Worm (Caenorhabditis elegans) whole organism, L1 larva: ENCODE measurements around the gene C23H3.9.
A peak's percentile ranks its signal among the peaks of the same experiment; 100 is the strongest.

Experiments used
- C04F5.9 ChIP-seq: sonication (generic microtip); optimal IDR thresholded peaks from 2 replicates; lab custom pipeline; 2016; ENCODE audit warnings: missing genetic modification characterization, missing compliant biosample characterization
- F16B12.6 ChIP-seq: fragments of 150-350 bp; optimal IDR thresholded peaks from 2 replicates; lab custom pipeline; 2014; ENCODE audit warnings: missing biosample characterization, missing genetic modification characterization
- aly-2 ChIP-seq: fragments of 150-350 bp; optimal IDR thresholded peaks from 2 replicates; lab custom pipeline; 2014; ENCODE audit warnings: missing biosample characterization, missing genetic modification characterization
- ama-1 ChIP-seq: fragments of 150-350 bp; optimal IDR thresholded peaks from 2 replicates; lab custom pipeline; 2014
- blmp-1 ChIP-seq: fragments of 150-350 bp; optimal IDR thresholded peaks from 2 replicates; lab custom pipeline; 2014; ENCODE audit warnings: missing biosample characterization, missing genetic modification characterization
- ceh-63 ChIP-seq: fragments of 200-800 bp; sonication (Bioruptor generic); optimal IDR thresholded peaks from 2 replicates; lab custom pipeline; 2018; ENCODE audit warnings: mild to moderate bottlenecking, missing genetic modification characterization, missing compliant biosample characterization
- ceh-82 ChIP-seq, 3 experiments: fragments of 150-350 bp in 1 of 3; sonication (generic microtip) in 2 of 3; optimal IDR thresholded peaks; 2 replicates each; lab custom pipeline; 2014 to 2017; ENCODE audit warnings: missing biosample characterization in 3 of 3, missing genetic modification characterization in 3 of 3
- ces-1 ChIP-seq: fragments of 150-350 bp; optimal IDR thresholded peaks from 2 replicates; lab custom pipeline; 2014; ENCODE audit warnings: missing biosample characterization, missing genetic modification reagents, missing genetic modification characterization
- efl-1 ChIP-seq, 4 experiments: fragments of 150-350 bp; optimal IDR thresholded peaks in 3 of 4; peaks in 1 of 4; 1 replicate in 1 of 4; 2 replicates in 3 of 4; lab custom pipeline; 2014; ENCODE audit warnings: missing biosample characterization in 2 of 4, missing genetic modification characterization in 2 of 4, missing genetic modification reagents in 2 of 4
- egl-13 ChIP-seq: sonication (generic microtip); optimal IDR thresholded peaks from 2 replicates; lab custom pipeline; 2016; ENCODE audit warnings: missing genotype, missing genetic modification reagents, missing genetic modification characterization, missing compliant biosample characterization
- egl-27 ChIP-seq, 2 experiments: fragments of 150-350 bp in 1 of 2; sonication (generic microtip); optimal IDR thresholded peaks; 3 replicates each; lab custom pipeline; 2017 to 2018; ENCODE audit warnings: missing biosample characterization in 2 of 2, missing genetic modification characterization in 2 of 2, missing genetic modification reagents in 2 of 2
- ets-5 ChIP-seq: fragments of 200-800 bp; sonication (Bioruptor generic); IDR thresholded peaks from 2 replicates; pipeline ENCODE4 v1.3.6; 2022; ENCODE audit warnings: missing genetic modification characterization, missing compliant biosample characterization
- fkh-4 ChIP-seq: sonication (generic microtip); optimal IDR thresholded peaks from 2 replicates; lab custom pipeline; 2016; ENCODE audit warnings: missing compliant biosample characterization, missing genetic modification characterization, borderline replicate concordance
- hpl-2 ChIP-seq: fragments of 150-350 bp; optimal IDR thresholded peaks from 2 replicates; lab custom pipeline; 2014; ENCODE audit warnings: missing biosample characterization, missing genetic modification reagents, missing genetic modification characterization
- isw-1 ChIP-seq: fragments of 200-800 bp; sonication (Bioruptor generic); IDR thresholded peaks from 2 replicates; pipeline ENCODE4 v1.3.6; 2022; ENCODE audit warnings: missing genetic modification characterization, missing compliant biosample characterization
- lin-13 ChIP-seq: fragments of 150-350 bp; optimal IDR thresholded peaks from 2 replicates; lab custom pipeline; 2014; ENCODE audit warnings: missing biosample characterization, missing genetic modification reagents, missing genetic modification characterization
- lin-14 ChIP-seq: fragments of 200-800 bp; sonication (Bioruptor generic); optimal IDR thresholded peaks from 2 replicates; lab custom pipeline; 2018; ENCODE audit warnings: mild to moderate bottlenecking, missing genetic modification characterization, moderate library complexity, missing compliant biosample characterization
- lin-35 ChIP-seq, 2 experiments: fragments of 150-350 bp; optimal IDR thresholded peaks; 2 replicates each; lab custom pipeline; 2014; ENCODE audit warnings: missing biosample characterization in 2 of 2, missing genetic modification characterization in 2 of 2, missing genetic modification reagents in 2 of 2
- lin-39 ChIP-seq: fragments of 150-350 bp; optimal IDR thresholded peaks from 2 replicates; lab custom pipeline; 2014; ENCODE audit warnings: missing biosample characterization, missing genetic modification reagents, missing genetic modification characterization
- lsy-2 ChIP-seq, 2 experiments: fragments of 150-350 bp; optimal IDR thresholded peaks; 2 replicates each; lab custom pipeline; 2014; ENCODE audit warnings: missing biosample characterization in 2 of 2, missing genetic modification characterization in 2 of 2
- mdl-1 ChIP-seq, 2 experiments: fragments of 150-350 bp; optimal IDR thresholded peaks; 2 replicates each; lab custom pipeline; 2014 to 2017; ENCODE audit warnings: missing biosample characterization in 2 of 2, missing genetic modification characterization in 2 of 2, inconsistent platforms in 1 of 2
- mef-2 ChIP-seq: fragments of 150-350 bp; optimal IDR thresholded peaks from 2 replicates; lab custom pipeline; 2014; ENCODE audit warnings: missing biosample characterization, missing genetic modification characterization
- nhr-12 ChIP-seq: sonication (generic microtip); optimal IDR thresholded peaks from 2 replicates; lab custom pipeline; 2017; ENCODE audit warnings: missing biosample characterization, missing genetic modification characterization
- nhr-19 ChIP-seq: fragments of 200-800 bp; sonication (Bioruptor generic); conservative IDR thresholded peaks from 2 replicates; pipeline ENCODE4 v1.3.6; 2022; ENCODE audit warnings: missing genetic modification characterization, missing compliant biosample characterization
- nhr-20 ChIP-seq: sonication (generic microtip); optimal IDR thresholded peaks from 2 replicates; lab custom pipeline; 2016; ENCODE audit warnings: mild to moderate bottlenecking, missing genetic modification characterization, missing compliant biosample characterization
- nhr-71 ChIP-seq: sonication (generic microtip); optimal IDR thresholded peaks from 2 replicates; lab custom pipeline; 2016; ENCODE audit warnings: mild to moderate bottlenecking, missing genetic modification characterization, moderate library complexity, missing compliant biosample characterization
- nhr-76 ChIP-seq: sonication (generic microtip); optimal IDR thresholded peaks from 2 replicates; lab custom pipeline; 2017; ENCODE audit warnings: missing biosample characterization, missing genetic modification characterization
- nhr-77 ChIP-seq: fragments of 150-350 bp; optimal IDR thresholded peaks from 2 replicates; lab custom pipeline; 2014; ENCODE audit warnings: missing biosample characterization, missing genetic modification characterization
- nhr-85 ChIP-seq: sonication (generic microtip); peaks from one replicate; lab custom pipeline; 2016; ENCODE audit warnings: missing genetic modification characterization, inconsistent platforms, missing compliant biosample characterization
- pax-3 ChIP-seq: fragments of 200-800 bp; sonication (Bioruptor generic); optimal IDR thresholded peaks from 2 replicates; lab custom pipeline; 2018; ENCODE audit warnings: mild to moderate bottlenecking, missing genetic modification characterization, moderate library complexity, missing compliant biosample characterization
- pqm-1 ChIP-seq: sonication (generic microtip); optimal IDR thresholded peaks from 3 replicates; lab custom pipeline; 2017; ENCODE audit warnings: missing biosample characterization, missing genetic modification characterization
- skn-1 ChIP-seq: fragments of 150-350 bp; optimal IDR thresholded peaks from 2 replicates; lab custom pipeline; 2014; ENCODE audit warnings: missing biosample characterization, missing genetic modification characterization
- snu-23 ChIP-seq: sonication (generic microtip); optimal IDR thresholded peaks from 2 replicates; lab custom pipeline; 2016; ENCODE audit warnings: missing genetic modification characterization, missing compliant biosample characterization
- unc-30 ChIP-seq: sonication (generic microtip); optimal IDR thresholded peaks from 2 replicates; lab custom pipeline; 2017; ENCODE audit warnings: missing biosample characterization, missing genetic modification characterization
- zip-4 ChIP-seq: fragments of 200-800 bp; sonication (Bioruptor generic); optimal IDR thresholded peaks from 2 replicates; lab custom pipeline; 2018; ENCODE audit warnings: mild to moderate bottlenecking, missing genetic modification characterization, moderate library complexity, missing compliant biosample characterization

The C23H3.9 gene

ce11 chrII:112231-112630, 33.2 kb upstream of the C23H3.9 start:
- TF ChIP-seq pqm-1 (peak; percentile 21), blmp-1 (tag; lab: Kevin White, UChicago) (peak; percentile 37), isw-1 (GFP tag; lab: Robert Waterston, UW) (no peak), nhr-20 (peak; percentile 5), nhr-85 (tag; lab: Kevin White, UChicago) (peak; percentile 70), lin-13 (no peak), snu-23 (no peak), mdl-1 (tag; optimal IDR thresholded peaks at IDR 0.05; lab: Kevin White, UChicago) (peak in 1 of 2 experiments; percentile 31), nhr-12 (tag; lab: Kevin White, UChicago) (no peak), pax-3 (tag; lab: Kevin White, UChicago) (no peak)

- TF ChIP-seq mdl-1 (tag; optimal IDR thresholded peaks at IDR 0.05; lab: Kevin White, UChicago): no peak
- no peak for TF ChIP-seq lsy-2 (tag; optimal IDR thresholded peaks at IDR 0.05; lab: Kevin White, UChicago)
- no peak for TF ChIP-seq ets-5 (GFP tag; lab: Robert Waterston, UW)
- TF ChIP-seq mef-2: no peak
- no peak for TF ChIP-seq isw-1 (GFP tag; lab: Robert Waterston, UW)
- TF ChIP-seq lin-35 (GFP tag; optimal IDR thresholded peaks at IDR 0.05; lab: Kevin White, UChicago): no peak
- no peak for TF ChIP-seq skn-1 (tag; lab: Kevin White, UChicago)
- TF ChIP-seq nhr-71: no peak
- TF ChIP-seq aly-2 (tag; lab: Kevin White, UChicago): no peak
- no peak for TF ChIP-seq nhr-77 (tag; lab: Kevin White, UChicago)
- no peak for TF ChIP-seq ces-1 (GFP tag; lab: Kevin White, UChicago)
Observed at ce11 chrII:111267-111666, 32.2 kb upstream of the C23H3.9 start, which contains the start of gene C50D2.1. C50D2.1 (plus strand) TSS chrII:111567.

ce11 chrII:108865-109264, 29.8 kb upstream of the C23H3.9 start, which contains the start of gene C50D2.2:
C50D2.2 (plus strand) TSS chrII:109165.
- TF ChIP-seq zip-4 (no peak), nhr-19 (no peak)

ce11 chrII:107703-108102, 28.6 kb upstream of the C23H3.9 start:
- TF ChIP-seq ceh-82 (tag; optimal IDR thresholded peaks at IDR 0.05; lab: Kevin White, UChicago): no peak
- no peak for TF ChIP-seq egl-27 (tag; optimal IDR thresholded peaks at IDR 0.05; lab: Kevin White, UChicago)
- TF ChIP-seq ama-1 (lab: Kevin White, UChicago): no peak
- TF ChIP-seq lin-14 (GFP tag; lab: Kevin White, UChicago): peak; percentile 42
- TF ChIP-seq hpl-2 (GFP tag; lab: Kevin White, UChicago): no peak
- TF ChIP-seq unc-30 (tag; lab: Kevin White, UChicago): no peak
- TF ChIP-seq mdl-1 (tag; optimal IDR thresholded peaks at IDR 0.05; lab: Kevin White, UChicago): no peak
- no peak for TF ChIP-seq egl-13 (tag; lab: Kevin White, UChicago)

ce11 chrII:105889-106288, 26.8 kb upstream of the C23H3.9 start, which contains the start of gene txt-1:
txt-1 (plus strand) TSS chrII:106189.
- TF ChIP-seq ama-1 (lab: Kevin White, UChicago): no peak
- no peak for TF ChIP-seq fkh-4 (tag; lab: Kevin White, UChicago)
- no peak for TF ChIP-seq F16B12.6 (tag; lab: Kevin White, UChicago)
- TF ChIP-seq C04F5.9: no peak
- TF ChIP-seq hpl-2 (GFP tag; lab: Kevin White, UChicago): no peak

- TF ChIP-seq hpl-2 (GFP tag; lab: Kevin White, UChicago) (no peak), lin-35 (GFP tag; optimal IDR thresholded peaks at IDR 0.05; lab: Kevin White, UChicago) (no peak), efl-1 (optimal IDR thresholded peaks at IDR 0.05; lab: Kevin White, UChicago) (no peak), efl-1 (GFP tag; optimal IDR thresholded peaks at IDR 0.05 in 1 of 2; lab: Kevin White, UChicago) (peak in 1 of 2 experiments; percentile 34), nhr-76 (no peak), lin-39 (tag; lab: Kevin White, UChicago) (no peak), ceh-63 (GFP tag; lab: Kevin White, UChicago) (no peak), nhr-77 (tag; lab: Kevin White, UChicago) (no peak)
Observed at ce11 chrII:105327-105882, 26.3 kb upstream of the C23H3.9 start.
